Worm (Caenorhabditis elegans): Measurements from ENCODE around the gene lin-33.

The lin-33 gene

ce11 chrIV:5970526-5970925 is 40.1 kb downstream of the lin-33 start:
- TF ChIP-seq eor-1 (tag; optimal IDR thresholded peaks at IDR 0.05) = no peak
- no peak for TF ChIP-seq nhr-23 (tag; optimal IDR thresholded peaks at IDR 0.05)
- TF ChIP-seq ZK546.5 (tag; optimal IDR thresholded peaks at IDR 0.05) = no peak
- no peak for TF ChIP-seq nhr-25 (tag; optimal IDR thresholded peaks at IDR 0.05)
- no peak for TF ChIP-seq ceh-82 (tag; optimal IDR thresholded peaks at IDR 0.05)
- no peak for TF ChIP-seq ceh-28 (tag; optimal IDR thresholded peaks at IDR 0.05)
- TF ChIP-seq nfya-1 (tag; optimal IDR thresholded peaks at IDR 0.05; ENCODE audit: insufficient read depth) = no peak
- no peak for TF ChIP-seq nhr-28 (tag; optimal IDR thresholded peaks at IDR 0.05)
- no peak for TF ChIP-seq hmg-11 (tag; optimal IDR thresholded peaks at IDR 0.05)
- no peak for TF ChIP-seq nhr-76 (tag; optimal IDR thresholded peaks at IDR 0.05)
- no peak for TF ChIP-seq snpc-4 (tag; optimal IDR thresholded peaks at IDR 0.05)
- TF ChIP-seq daf-12 (tag; optimal IDR thresholded peaks at IDR 0.05) = no peak
- no peak for TF ChIP-seq fkh-2 (tag; optimal IDR thresholded peaks at IDR 0.05)
- TF ChIP-seq elt-1 (tag; optimal IDR thresholded peaks at IDR 0.05) = no peak
- no peak for TF ChIP-seq skn-1 (tag; optimal IDR thresholded peaks at IDR 0.05)
- no peak for TF ChIP-seq zag-1 (tag; optimal IDR thresholded peaks at IDR 0.05)
- TF ChIP-seq nhr-77 (tag; optimal IDR thresholded peaks at IDR 0.05) = no peak
- TF ChIP-seq lin-15B (tag; optimal IDR thresholded peaks at IDR 0.05) = no peak
- TF ChIP-seq nhr-67 (tag; optimal IDR thresholded peaks at IDR 0.05) = no peak
- TF ChIP-seq ztf-4 (tag; optimal IDR thresholded peaks at IDR 0.05) = no peak

- TF ChIP-seq lin-15B (tag; optimal IDR thresholded peaks at IDR 0.05) (peak; percentile 10), nfya-1 (tag; optimal IDR thresholded peaks at IDR 0.05; ENCODE audit: insufficient read depth) (peak; percentile 92), fkh-10 (GFP tag; optimal IDR thresholded peaks at IDR 0.05) (peak; percentile 14), ceh-16 (tag; optimal IDR thresholded peaks at IDR 0.05) (no peak), lin-39 (tag; optimal IDR thresholded peaks at IDR 0.05) (peak; percentile 28), hmg-11 (tag; optimal IDR thresholded peaks at IDR 0.05) (peak; percentile 60), pha-4 (tag; optimal IDR thresholded peaks at IDR 0.05) (no peak)
Measured at ce11 chrIV:5973947-5974495, 43.6 kb downstream of the lin-33 start.

- TF ChIP-seq sea-2 (GFP tag; optimal IDR thresholded peaks at IDR 0.05) (no peak), ceh-16 (tag; optimal IDR thresholded peaks at IDR 0.05) (no peak), elt-1 (tag; optimal IDR thresholded peaks at IDR 0.05) (no peak), egl-27 (tag; optimal IDR thresholded peaks at IDR 0.05) (no peak), ztf-11 (tag; optimal IDR thresholded peaks at IDR 0.05) (no peak), ceh-28 (tag; optimal IDR thresholded peaks at IDR 0.05) (no peak), nhr-76 (tag; optimal IDR thresholded peaks at IDR 0.05) (no peak), pha-4 (tag; optimal IDR thresholded peaks at IDR 0.05) (no peak), zag-1 (tag; optimal IDR thresholded peaks at IDR 0.05) (no peak), nhr-43 (tag; optimal IDR thresholded peaks at IDR 0.05; ENCODE audit: poor library complexity, severe bottlenecking) (no peak), egl-5 (tag; optimal IDR thresholded peaks at IDR 0.05) (no peak), nfya-1 (tag; optimal IDR thresholded peaks at IDR 0.05; ENCODE audit: insufficient read depth) (no peak), fos-1 (tag; optimal IDR thresholded peaks at IDR 0.05) (no peak), eor-1 (tag; optimal IDR thresholded peaks at IDR 0.05) (no peak)
Measured at ce11 chrIV:5975202-5975601, 44.8 kb downstream of the lin-33 start, which contains the start of gene unc-44. Gene unc-44 (plus strand): TSS chrIV:5975557.

ce11 chrIV:5977276-5977675 is 46.8 kb downstream of the lin-33 start:
- TF ChIP-seq elt-3 (tag; optimal IDR thresholded peaks at IDR 0.05) = no peak
- TF ChIP-seq nhr-43 (tag; optimal IDR thresholded peaks at IDR 0.05; ENCODE audit: poor library complexity, severe bottlenecking) = no peak
- TF ChIP-seq daf-12 (tag; optimal IDR thresholded peaks at IDR 0.05) = no peak
- no peak for TF ChIP-seq eor-1 (tag; optimal IDR thresholded peaks at IDR 0.05)
- TF ChIP-seq aly-2 (tag; optimal IDR thresholded peaks at IDR 0.05) = no peak
- TF ChIP-seq ztf-11 (tag; optimal IDR thresholded peaks at IDR 0.05) = no peak
- peak; percentile 19 for TF ChIP-seq nfya-1 (tag; optimal IDR thresholded peaks at IDR 0.05; ENCODE audit: insufficient read depth)
- peak; percentile 55 for TF ChIP-seq lin-39 (tag; optimal IDR thresholded peaks at IDR 0.05)

- TF ChIP-seq pha-4 (tag; optimal IDR thresholded peaks at IDR 0.05) (no peak), fkh-2 (tag; optimal IDR thresholded peaks at IDR 0.05) (no peak)
Measured at ce11 chrIV:5979818-5980217, 49.4 kb downstream of the lin-33 start.

Measured in whole organism, L3 larva.